ENCODE assay signal across 1 fruit fly cellular context in the genomic region with DNA sequence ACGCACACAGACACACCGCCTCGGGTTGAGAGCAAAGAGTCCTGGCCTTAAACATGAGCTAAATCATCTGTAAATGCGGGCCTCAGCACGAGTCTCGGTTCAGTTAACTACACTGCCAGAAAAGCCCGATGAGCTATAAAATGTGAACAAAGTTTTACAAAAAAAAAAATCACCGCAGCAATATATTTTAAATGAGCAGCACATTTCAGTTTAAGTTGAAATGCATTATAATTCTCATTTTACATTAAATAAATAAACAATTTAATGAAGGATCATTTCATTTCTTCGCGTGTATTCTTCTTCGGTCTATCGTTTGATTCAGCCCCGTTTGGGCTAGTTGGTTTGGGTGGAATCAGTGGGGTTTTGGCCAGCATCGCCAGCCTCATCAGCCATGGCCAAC.
A peak's percentile ranks its signal among the peaks of the same experiment; 100 is the strongest.
TF ChIP-seq lines count a peak whose summit lies in the region.

No protein-coding gene starts in this region.

TF ChIP-seq in whole organism, embryonic, 481 proteins besides CTCF, POLR2A, EP300 and RAD21 (continued from another document and continues in another):
- TF ChIP-seq z (GFP tag; IDR thresholded peaks at IDR 0.05; lab: Robert Waterston, UW): no peak
- TF ChIP-seq cg (GFP tag; optimal IDR thresholded peaks at IDR 0.05; lab: Kevin White, UChicago): no peak
- TF ChIP-seq CG16815 (GFP tag; optimal IDR thresholded peaks at IDR 0.05; lab: Kevin White, UChicago): no peak
- no peak for TF ChIP-seq CG32532 (GFP tag; IDR thresholded peaks at IDR 0.05; lab: Robert Waterston, UW)
- TF ChIP-seq Opbp (GFP tag; IDR thresholded peaks at IDR 0.05; lab: Robert Waterston, UW; ENCODE audit: partially characterized antibody): no peak
- peak; percentile 48; the same call in 1 of the 2 replicates for TF ChIP-seq CG6689 (GFP tag; IDR thresholded peaks at IDR 0.05; lab: Robert Waterston, UW)
- TF ChIP-seq CG18619 (GFP tag; optimal IDR thresholded peaks at IDR 0.05; lab: Kevin White, UChicago): no peak
- no peak for TF ChIP-seq pnt (GFP tag; optimal IDR thresholded peaks at IDR 0.05; lab: Kevin White, UChicago)
- no peak for TF ChIP-seq CG15514 (GFP tag; optimal IDR thresholded peaks at IDR 0.05; lab: Kevin White, UChicago)
- TF ChIP-seq tin (GFP tag; optimal IDR thresholded peaks at IDR 0.05; lab: Kevin White, UChicago): peak; percentile 12
- no peak for TF ChIP-seq CG11456 (GFP tag; IDR thresholded peaks at IDR 0.05; lab: Robert Waterston, UW)
- no peak for TF ChIP-seq Eip74EF (GFP tag; optimal IDR thresholded peaks at IDR 0.05; lab: Kevin White, UChicago)
- peak; percentile 2 for TF ChIP-seq CG9817 (tag; optimal IDR thresholded peaks at IDR 0.05; lab: Kevin White, UChicago)
- TF ChIP-seq CG4730 (GFP tag; IDR thresholded peaks at IDR 0.05; lab: Robert Waterston, UW): 0 out of 2 replicates have a peak, but pooled peaks have one; percentile 9
- no peak for TF ChIP-seq CG2116 (GFP tag; optimal IDR thresholded peaks at IDR 0.05; lab: Kevin White, UChicago)
- peak; percentile 10 for TF ChIP-seq CG10267 (tag; optimal IDR thresholded peaks at IDR 0.05; lab: Kevin White, UChicago)
- TF ChIP-seq CG1603 (tag; optimal IDR thresholded peaks at IDR 0.05; lab: Kevin White, UChicago): peak; percentile 35
- TF ChIP-seq Camta (GFP tag; optimal IDR thresholded peaks at IDR 0.05; lab: Kevin White, UChicago): no peak
- TF ChIP-seq ken (GFP tag; IDR thresholded peaks at IDR 0.05; lab: Robert Waterston, UW): no peak
- TF ChIP-seq Dref (GFP tag; IDR thresholded peaks at IDR 0.05; lab: Robert Waterston, UW): no peak
- no peak for TF ChIP-seq D19A (tag; optimal IDR thresholded peaks at IDR 0.05; lab: Kevin White, UChicago)
- no peak for TF ChIP-seq vnd (GFP tag; IDR thresholded peaks at IDR 0.05; lab: Robert Waterston, UW; ENCODE audit: partially characterized antibody)
- no peak for TF ChIP-seq repo (GFP tag; optimal IDR thresholded peaks at IDR 0.05; lab: Kevin White, UChicago)
- TF ChIP-seq usp (GFP tag; optimal IDR thresholded peaks at IDR 0.05; lab: Kevin White, UChicago): no peak
- no peak for TF ChIP-seq sim (GFP tag; IDR thresholded peaks at IDR 0.05; lab: Robert Waterston, UW)
- peak; percentile 36 for TF ChIP-seq CG12391 (tag; optimal IDR thresholded peaks at IDR 0.05; lab: Kevin White, UChicago)
- no peak for TF ChIP-seq CG11093 (GFP tag; IDR thresholded peaks at IDR 0.05; lab: Robert Waterston, UW)
- no peak for TF ChIP-seq tup (GFP tag; optimal IDR thresholded peaks at IDR 0.05; lab: Kevin White, UChicago)
- peak; percentile 39 for TF ChIP-seq lilli (GFP tag; optimal IDR thresholded peaks at IDR 0.05; lab: Kevin White, UChicago)
- TF ChIP-seq gcm2 (GFP tag; optimal IDR thresholded peaks at IDR 0.05; lab: Kevin White, UChicago): no peak
- no peak for TF ChIP-seq danr (GFP tag; IDR thresholded peaks at IDR 0.05; lab: Robert Waterston, UW)
- no peak for TF ChIP-seq CG7357 (GFP tag; IDR thresholded peaks at IDR 0.05; lab: Robert Waterston, UW)
- no peak for TF ChIP-seq CG34224 (GFP tag; IDR thresholded peaks at IDR 0.05; lab: Robert Waterston, UW; ENCODE audit: partially characterized antibody)
- no peak for TF ChIP-seq twi (tag; optimal IDR thresholded peaks at IDR 0.05; lab: Kevin White, UChicago)
- TF ChIP-seq CG14050 (GFP tag; IDR thresholded peaks at IDR 0.05; lab: Robert Waterston, UW): no peak
- TF ChIP-seq Spps (tag; optimal IDR thresholded peaks at IDR 0.05; lab: Kevin White, UChicago): no peak
- no peak for TF ChIP-seq Bgb (GFP tag; IDR thresholded peaks at IDR 0.05; lab: Robert Waterston, UW; ENCODE audit: partially characterized antibody)
- peak; percentile 55 for TF ChIP-seq dmrt11E (tag; optimal IDR thresholded peaks at IDR 0.05; lab: Kevin White, UChicago)
- TF ChIP-seq Trl (optimal IDR thresholded peaks at IDR 0.05; lab: Kevin White, UChicago): no peak
- TF ChIP-seq Trl (GFP tag; optimal IDR thresholded peaks at IDR 0.05; lab: Kevin White, UChicago): no peak
- TF ChIP-seq Myb (GFP tag; optimal IDR thresholded peaks at IDR 0.05; lab: Kevin White, UChicago): no peak
- TF ChIP-seq CG14014 (GFP tag; IDR thresholded peaks at IDR 0.05; lab: Robert Waterston, UW): no peak
- TF ChIP-seq ash1 (GFP tag; optimal IDR thresholded peaks at IDR 0.05; lab: Kevin White, UChicago): no peak
- no peak for TF ChIP-seq CG34422 (GFP tag; IDR thresholded peaks at IDR 0.05; lab: Robert Waterston, UW)
- no peak for TF ChIP-seq Abd-B (GFP tag; optimal IDR thresholded peaks at IDR 0.05; lab: Kevin White, UChicago)
- peak; percentile 18 for TF ChIP-seq Hmr (GFP tag; optimal IDR thresholded peaks at IDR 0.05; lab: Kevin White, UChicago)
- TF ChIP-seq CG7963 (GFP tag; IDR thresholded peaks at IDR 0.05; lab: Robert Waterston, UW; ENCODE audit: partially characterized antibody): no peak
- TF ChIP-seq Sin3A (optimal IDR thresholded peaks at IDR 0.05; lab: Kevin White, UChicago): no peak
- TF ChIP-seq HHEX (GFP tag; optimal IDR thresholded peaks at IDR 0.05; lab: Kevin White, UChicago): no peak
- peak; percentile 11 for TF ChIP-seq gcm (GFP tag; optimal IDR thresholded peaks at IDR 0.05; lab: Kevin White, UChicago)
- peak; percentile 16 for TF ChIP-seq zf30C (GFP tag; optimal IDR thresholded peaks at IDR 0.05; lab: Kevin White, UChicago)
- TF ChIP-seq CG11696 (GFP tag; IDR thresholded peaks at IDR 0.05; lab: Robert Waterston, UW): no peak
- no peak for TF ChIP-seq fu2 (GFP tag; optimal IDR thresholded peaks at IDR 0.05; lab: Kevin White, UChicago)
- no peak for TF ChIP-seq scrt (GFP tag; optimal IDR thresholded peaks at IDR 0.05; lab: Kevin White, UChicago)
- peak; percentile 23; the same call in 1 of the 2 replicates for TF ChIP-seq CG31441 (GFP tag; IDR thresholded peaks at IDR 0.05; lab: Robert Waterston, UW)
- no peak for TF ChIP-seq slp2 (GFP tag; optimal IDR thresholded peaks at IDR 0.05; lab: Kevin White, UChicago)
- TF ChIP-seq Mes4 (GFP tag; optimal IDR thresholded peaks at IDR 0.05; lab: Kevin White, UChicago): no peak
- no peak for TF ChIP-seq CG6765 (GFP tag; optimal IDR thresholded peaks at IDR 0.05; lab: Kevin White, UChicago)
- no peak for TF ChIP-seq CG14667 (GFP tag; IDR thresholded peaks at IDR 0.05; lab: Robert Waterston, UW)
- no peak for TF ChIP-seq CG2120 (GFP tag; optimal IDR thresholded peaks at IDR 0.05; lab: Kevin White, UChicago)
- no peak for TF ChIP-seq Mad (GFP tag; optimal IDR thresholded peaks at IDR 0.05; lab: Kevin White, UChicago)
- no peak for TF ChIP-seq Fer2 (tag; optimal IDR thresholded peaks at IDR 0.05; lab: Kevin White, UChicago)
- TF ChIP-seq odd (GFP tag; optimal IDR thresholded peaks at IDR 0.05; lab: Kevin White, UChicago): no peak
- peak; percentile 9 for TF ChIP-seq Ets65A (GFP tag; lab: Kevin White, UChicago)
- TF ChIP-seq ara (GFP tag; IDR thresholded peaks at IDR 0.05; lab: Robert Waterston, UW): 0 out of 2 replicates have a peak, but pooled peaks have one; percentile 37
- peak; percentile 28 for TF ChIP-seq CG18599 (GFP tag; optimal IDR thresholded peaks at IDR 0.05; lab: Kevin White, UChicago)
- TF ChIP-seq Taf1 (GFP tag; IDR thresholded peaks at IDR 0.05; lab: Robert Waterston, UW): no peak
- no peak for TF ChIP-seq sug (tag; optimal IDR thresholded peaks at IDR 0.05; lab: Kevin White, UChicago)
- no peak for TF ChIP-seq so (GFP tag; IDR thresholded peaks at IDR 0.05; lab: Robert Waterston, UW)
- TF ChIP-seq CG12236 (GFP tag; optimal IDR thresholded peaks at IDR 0.05; lab: Kevin White, UChicago): no peak
- TF ChIP-seq CG16813 (GFP tag; IDR thresholded peaks at IDR 0.05; lab: Robert Waterston, UW; ENCODE audit: partially characterized antibody): no peak
- TF ChIP-seq esg (GFP tag; conservative IDR thresholded peaks at IDR 0.05; lab: Robert Waterston, UW): no peak
- TF ChIP-seq CG14965 (GFP tag; optimal IDR thresholded peaks at IDR 0.05; lab: Kevin White, UChicago; ENCODE audit: borderline replicate concordance): no peak
- TF ChIP-seq Mrtf (GFP tag; IDR thresholded peaks at IDR 0.05; lab: Robert Waterston, UW): no peak
- no peak for TF ChIP-seq CG32767 (GFP tag; IDR thresholded peaks at IDR 0.05; lab: Robert Waterston, UW)
- TF ChIP-seq Hand (GFP tag; optimal IDR thresholded peaks at IDR 0.05; lab: Kevin White, UChicago): no peak
- peak; percentile 29 for TF ChIP-seq unpg (GFP tag; optimal IDR thresholded peaks at IDR 0.05; lab: Kevin White, UChicago)
- TF ChIP-seq mam (GFP tag; optimal IDR thresholded peaks at IDR 0.05; lab: Kevin White, UChicago): no peak
- TF ChIP-seq lbe (GFP tag; optimal IDR thresholded peaks at IDR 0.05; lab: Kevin White, UChicago): no peak
- TF ChIP-seq CG31224 (GFP tag; IDR thresholded peaks at IDR 0.05; lab: Robert Waterston, UW): no peak
- TF ChIP-seq Dll (GFP tag; IDR thresholded peaks at IDR 0.05; lab: Robert Waterston, UW; ENCODE audit: partially characterized antibody): no peak
- TF ChIP-seq CG2129 (GFP tag; IDR thresholded peaks at IDR 0.05; lab: Robert Waterston, UW; ENCODE audit: partially characterized antibody): no peak
- TF ChIP-seq CG8281 (tag; optimal IDR thresholded peaks at IDR 0.05; lab: Kevin White, UChicago): no peak
- peak; percentile 18 for TF ChIP-seq CG13424 (tag; optimal IDR thresholded peaks at IDR 0.05; lab: Kevin White, UChicago)
- no peak for TF ChIP-seq CG6654 (GFP tag; optimal IDR thresholded peaks at IDR 0.05; lab: Kevin White, UChicago)
- no peak for TF ChIP-seq onecut (GFP tag; IDR thresholded peaks at IDR 0.05; lab: Robert Waterston, UW)
- TF ChIP-seq Bdp1 (GFP tag; optimal IDR thresholded peaks at IDR 0.05; lab: Kevin White, UChicago): no peak
- TF ChIP-seq bcd (GFP tag; optimal IDR thresholded peaks at IDR 0.05; lab: Kevin White, UChicago): no peak
- TF ChIP-seq ase (GFP tag; IDR thresholded peaks at IDR 0.05; lab: Robert Waterston, UW): no peak
- peak; percentile 5 for TF ChIP-seq CG14710 (tag; optimal IDR thresholded peaks at IDR 0.05; lab: Kevin White, UChicago)
- TF ChIP-seq Ptx1 (GFP tag; IDR thresholded peaks at IDR 0.05; lab: Robert Waterston, UW): 0 out of 2 replicates have a peak, but pooled peaks have one; percentile 17
- no peak for TF ChIP-seq dpn (GFP tag; optimal IDR thresholded peaks at IDR 0.05; lab: Kevin White, UChicago)
- TF ChIP-seq CG5245 (GFP tag; optimal IDR thresholded peaks at IDR 0.05; lab: Kevin White, UChicago): peak; percentile 10
- TF ChIP-seq zen (tag; optimal IDR thresholded peaks at IDR 0.05; lab: Kevin White, UChicago): peak; percentile 24
- no peak for TF ChIP-seq D (optimal IDR thresholded peaks at IDR 0.05; lab: Kevin White, UChicago)
- no peak for TF ChIP-seq D (GFP tag; optimal IDR thresholded peaks at IDR 0.05; lab: Kevin White, UChicago)
- TF ChIP-seq CG7786 (GFP tag; optimal IDR thresholded peaks at IDR 0.05; lab: Kevin White, UChicago): no peak
- TF ChIP-seq Hr39 (optimal IDR thresholded peaks at IDR 0.05; lab: Kevin White, UChicago): no peak
- no peak for TF ChIP-seq kay (GFP tag; optimal IDR thresholded peaks at IDR 0.05; lab: Kevin White, UChicago)
- no peak for TF ChIP-seq her (GFP tag; optimal IDR thresholded peaks at IDR 0.05; lab: Kevin White, UChicago)
- no peak for TF ChIP-seq tx (GFP tag; optimal IDR thresholded peaks at IDR 0.05; lab: Kevin White, UChicago)
- TF ChIP-seq CG1602 (GFP tag; optimal IDR thresholded peaks at IDR 0.05; lab: Kevin White, UChicago): no peak
- TF ChIP-seq CG12155 (GFP tag; optimal IDR thresholded peaks at IDR 0.05; lab: Kevin White, UChicago): no peak
- no peak for TF ChIP-seq hth (optimal IDR thresholded peaks at IDR 0.05; lab: Kevin White, UChicago)
- TF ChIP-seq disco-r (GFP tag; optimal IDR thresholded peaks at IDR 0.05; lab: Kevin White, UChicago): no peak
- no peak for TF ChIP-seq ranshi (GFP tag; IDR thresholded peaks at IDR 0.05; lab: Robert Waterston, UW)
- peak in 1 of 2 experiments; percentile 39 for TF ChIP-seq bsh (GFP tag; optimal IDR thresholded peaks at IDR 0.05; lab: Kevin White, UChicago)
- TF ChIP-seq Jarid2 (GFP tag; optimal IDR thresholded peaks at IDR 0.05; lab: Kevin White, UChicago): no peak
- TF ChIP-seq Oaz (GFP tag; IDR thresholded peaks at IDR 0.05; lab: Robert Waterston, UW): no peak
- peak; percentile 5 for TF ChIP-seq PHDP (tag; optimal IDR thresholded peaks at IDR 0.05; lab: Kevin White, UChicago)
- no peak for TF ChIP-seq wdn (GFP tag; IDR thresholded peaks at IDR 0.05; lab: Robert Waterston, UW)
- TF ChIP-seq CG3995 (GFP tag; optimal IDR thresholded peaks at IDR 0.05; lab: Kevin White, UChicago): no peak
- no peak for TF ChIP-seq HLH54F (GFP tag; optimal IDR thresholded peaks at IDR 0.05; lab: Kevin White, UChicago)
- TF ChIP-seq Dfd (GFP tag; optimal IDR thresholded peaks at IDR 0.05; lab: Kevin White, UChicago): no peak
- TF ChIP-seq cas (GFP tag; IDR thresholded peaks at IDR 0.05; lab: Robert Waterston, UW): no peak
- no peak for TF ChIP-seq Dbx (GFP tag; IDR thresholded peaks at IDR 0.05; lab: Robert Waterston, UW)
- no peak for TF ChIP-seq slou (GFP tag; optimal IDR thresholded peaks at IDR 0.05; lab: Kevin White, UChicago)
- TF ChIP-seq CG4404 (GFP tag; IDR thresholded peaks at IDR 0.05; lab: Robert Waterston, UW): peak; percentile 39
- TF ChIP-seq sna (GFP tag; IDR thresholded peaks at IDR 0.05; lab: Robert Waterston, UW; ENCODE audit: partially characterized antibody): no peak
- TF ChIP-seq Hr51 (GFP tag; optimal IDR thresholded peaks at IDR 0.05; lab: Kevin White, UChicago): peak in 1 of 2 experiments; percentile 31
- TF ChIP-seq Optix (GFP tag; IDR thresholded peaks at IDR 0.05; lab: Robert Waterston, UW): no peak
- TF ChIP-seq CG17361 (GFP tag; IDR thresholded peaks at IDR 0.05; lab: Robert Waterston, UW): no peak
- TF ChIP-seq CG10959 (GFP tag; IDR thresholded peaks at IDR 0.05; lab: Robert Waterston, UW): no peak
- TF ChIP-seq CG6254 (GFP tag; optimal IDR thresholded peaks at IDR 0.05; lab: Kevin White, UChicago): peak; percentile 5
- no peak for TF ChIP-seq Nf-YB (GFP tag; optimal IDR thresholded peaks at IDR 0.05; lab: Kevin White, UChicago)
- TF ChIP-seq CG30431 (GFP tag; optimal IDR thresholded peaks at IDR 0.05; lab: Kevin White, UChicago): peak; percentile 6
- TF ChIP-seq sens-2 (GFP tag; IDR thresholded peaks at IDR 0.05; lab: Robert Waterston, UW): no peak
- TF ChIP-seq CG11504 (tag; optimal IDR thresholded peaks at IDR 0.05; lab: Kevin White, UChicago): peak; percentile 46
- TF ChIP-seq CG17328 (GFP tag; IDR thresholded peaks at IDR 0.05; lab: Robert Waterston, UW): peak; percentile 43; the same call in 1 of the 2 replicates
- no peak for TF ChIP-seq wek (GFP tag; optimal IDR thresholded peaks at IDR 0.05; lab: Kevin White, UChicago)
- TF ChIP-seq Blimp-1 (GFP tag; optimal IDR thresholded peaks at IDR 0.05; lab: Kevin White, UChicago): no peak
- TF ChIP-seq Xbp1 (GFP tag; optimal IDR thresholded peaks at IDR 0.05; lab: Kevin White, UChicago): peak; percentile 37
